Worm (Caenorhabditis elegans) whole organism, L2 larva: ENCODE data around the gene F44E7.5.

Experiments
- aly-2 ChIP-seq: fragments of 150-350 bp; optimal IDR thresholded peaks from 2 replicates; lab custom pipeline; 2014; ENCODE audit warnings: missing biosample characterization, missing genetic modification characterization
- nhr-237 ChIP-seq: fragments of 150-350 bp; optimal IDR thresholded peaks from 2 replicates; lab custom pipeline; 2014; ENCODE audit warnings: missing biosample characterization, missing genetic modification characterization
- skn-1 ChIP-seq: sonication (generic microtip); optimal IDR thresholded peaks from 2 replicates; lab custom pipeline; 2017; ENCODE audit warnings: missing biosample characterization, missing genetic modification characterization
- unc-55 ChIP-seq: fragments of 150-350 bp; sonication (generic microtip); optimal IDR thresholded peaks from 3 replicates; lab custom pipeline; 2014; ENCODE audit warnings: missing biosample characterization, missing genetic modification reagents, missing genetic modification characterization

DNA sequence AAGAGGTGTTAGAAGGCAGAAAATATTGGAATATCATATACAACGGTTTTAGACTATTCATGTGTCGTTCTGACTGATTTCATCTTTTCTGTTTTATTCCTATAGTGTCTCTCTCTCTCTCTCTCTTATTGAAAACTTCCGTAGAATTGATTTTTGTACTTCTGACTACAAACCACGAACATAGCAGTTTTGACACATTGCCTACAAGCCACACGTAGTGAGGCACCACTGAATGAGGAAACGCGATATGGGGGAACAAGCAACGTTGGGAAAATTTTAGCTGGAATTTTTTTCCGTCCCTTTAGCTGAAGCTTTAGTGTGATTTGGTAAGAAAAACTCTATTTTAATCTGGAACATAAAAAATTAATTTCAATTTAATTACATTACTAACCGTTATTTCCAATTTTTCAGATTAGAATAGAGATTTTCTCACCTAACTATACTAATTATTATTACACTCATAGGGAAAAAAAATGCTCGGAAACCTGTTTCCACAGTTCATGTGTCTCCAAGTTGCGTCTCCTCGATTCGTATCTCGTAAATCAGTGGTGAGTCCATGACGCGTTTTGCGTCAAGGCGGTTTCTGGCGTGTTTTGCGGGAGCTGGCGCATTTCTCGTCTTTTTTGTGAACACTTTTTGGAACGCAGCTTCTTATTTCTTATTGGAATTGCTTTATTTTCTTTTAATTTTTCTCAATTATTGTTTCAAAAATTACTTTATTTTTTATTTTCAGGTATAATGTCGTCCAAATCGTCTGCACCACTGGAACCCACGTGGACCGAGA is 10.0 kb upstream of the F44E7.5 start, which contains the start of the genes nhr-142 and F44E7.9:
- TF ChIP-seq aly-2 (tag; lab: Kevin White, UChicago) (no peak), nhr-237 (no peak), unc-55 (peak; percentile 90), skn-1 (tag; lab: Kevin White, UChicago) (no peak)
